Worm (Caenorhabditis elegans) whole organism, L2 larva: ENCODE data around the gene end-1.

Source experiments
- ceh-82 ChIP-seq: fragments of 150-350 bp; optimal IDR thresholded peaks from 2 replicates; lab custom pipeline; 2014; ENCODE audit warnings: missing biosample characterization, missing genetic modification characterization
- nhr-12 ChIP-seq: fragments of 150-350 bp; optimal IDR thresholded peaks from 2 replicates; lab custom pipeline; 2014; ENCODE audit warnings: missing biosample characterization, missing genetic modification characterization
- nhr-237 ChIP-seq: fragments of 150-350 bp; optimal IDR thresholded peaks from 2 replicates; lab custom pipeline; 2014; ENCODE audit warnings: missing biosample characterization, missing genetic modification characterization
- snpc-4 ChIP-seq: fragments of 150-350 bp; optimal IDR thresholded peaks from 2 replicates; lab custom pipeline; 2014; ENCODE audit warnings: missing biosample characterization, missing genetic modification characterization
- zag-1 ChIP-seq: fragments of 150-350 bp; optimal IDR thresholded peaks from 2 replicates; lab custom pipeline; 2014; ENCODE audit warnings: missing biosample characterization, missing genetic modification characterization

DNA sequence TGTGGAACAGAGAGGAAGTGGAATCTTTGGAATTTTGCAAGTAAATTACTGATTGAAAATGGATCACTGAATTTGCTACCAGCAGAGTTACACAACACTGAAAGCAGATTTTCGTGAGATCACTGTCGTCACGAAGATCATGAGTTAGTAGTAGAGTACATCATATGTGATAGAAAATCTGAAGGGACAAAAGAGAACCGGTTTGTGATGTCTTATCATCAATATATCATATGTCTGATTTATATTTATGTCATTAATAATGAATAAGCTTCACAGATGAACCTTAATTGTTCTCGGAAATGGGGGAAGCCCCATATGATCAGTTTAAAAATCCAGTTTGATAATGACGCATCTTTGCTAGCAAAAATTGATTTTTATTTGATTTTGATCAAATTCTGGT, 48.9 kb upstream of the end-1 start:
- TF ChIP-seq zag-1 (tag; lab: Kevin White, UChicago): no peak
- TF ChIP-seq nhr-12 (tag; lab: Kevin White, UChicago): no peak
- no peak for TF ChIP-seq nhr-237
- no peak for TF ChIP-seq ceh-82
- TF ChIP-seq snpc-4 (tag; lab: Kevin White, UChicago): no peak
